Fruit fly (Drosophila melanogaster) whole organism, pupa: Measurements from ENCODE around the gene CG6739.

ENCODE experiments used
- CG10348 ChIP-seq: fragments of 200-800 bp; sonication (Bioruptor generic); IDR thresholded peaks from 2 replicates; pipeline ENCODE4 v1.3.6; 2022; ENCODE audit warnings: missing biosample characterization, missing genetic modification characterization
- CG12605 ChIP-seq: fragments of 200-800 bp; sonication (Bioruptor generic); IDR thresholded peaks from 2 replicates; pipeline ENCODE4 v1.3.6; 2022; ENCODE audit warnings: missing biosample characterization, missing genetic modification characterization
- CG13204 ChIP-seq: fragments of 200-800 bp; sonication (Bioruptor generic); optimal IDR thresholded peaks from 2 replicates; lab custom pipeline; 2018; ENCODE audit warnings: missing biosample characterization, mild to moderate bottlenecking, missing genetic modification characterization, moderate library complexity
- CG14655 ChIP-seq: fragments of 200-800 bp; sonication (Bioruptor generic); optimal IDR thresholded peaks from 3 replicates; lab custom pipeline; 2017; ENCODE audit warnings: mild to moderate bottlenecking, missing biosample characterization, missing genetic modification reagents, missing genetic modification characterization
- CG15710 ChIP-seq: fragments of 200-800 bp; sonication (Bioruptor generic); optimal IDR thresholded peaks from 2 replicates; lab custom pipeline; 2018; ENCODE audit warnings: missing biosample characterization, mild to moderate bottlenecking, missing genetic modification characterization, moderate library complexity
- CG17806 ChIP-seq: fragments of 200-800 bp; sonication (Bioruptor generic); optimal IDR thresholded peaks from 2 replicates; lab custom pipeline; 2018; ENCODE audit warnings: missing biosample characterization, mild to moderate bottlenecking, missing genetic modification characterization, moderate library complexity
- CG32121 ChIP-seq: fragments of 200-800 bp; sonication (Bioruptor generic); IDR thresholded peaks from 2 replicates; pipeline ENCODE4 v1.3.6; 2022; ENCODE audit warnings: missing biosample characterization, missing genetic modification characterization
- CG34367 ChIP-seq: fragments of 200-800 bp; sonication (Bioruptor generic); optimal IDR thresholded peaks from 2 replicates; lab custom pipeline; 2018; ENCODE audit warnings: missing biosample characterization, mild to moderate bottlenecking, missing genetic modification characterization
- CG4496 ChIP-seq: fragments of 200-800 bp; sonication (Bioruptor generic); IDR thresholded peaks from 3 replicates; pipeline ENCODE4 v1.3.6; 2022; ENCODE audit warnings: missing biosample characterization, missing genetic modification characterization
- CG8159 ChIP-seq: fragments of 200-800 bp; sonication (Bioruptor generic); optimal IDR thresholded peaks from 3 replicates; lab custom pipeline; 2018; ENCODE audit warnings: missing biosample characterization, mild to moderate bottlenecking, missing genetic modification characterization, moderate library complexity
- CG8301 ChIP-seq: fragments of 200-800 bp; sonication (Bioruptor generic); optimal IDR thresholded peaks from 2 replicates; lab custom pipeline; 2018; ENCODE audit warnings: missing biosample characterization, mild to moderate bottlenecking, missing genetic modification characterization
- CG9948 ChIP-seq: fragments of 200-800 bp; sonication (Bioruptor generic); optimal IDR thresholded peaks from 2 replicates; lab custom pipeline; 2018; ENCODE audit warnings: missing biosample characterization, mild to moderate bottlenecking, missing genetic modification characterization, moderate library complexity
- D1 ChIP-seq: fragments of 200-800 bp; sonication (Bioruptor generic); optimal IDR thresholded peaks from 2 replicates; lab custom pipeline; 2018; ENCODE audit warnings: missing biosample characterization, mild to moderate bottlenecking, missing genetic modification characterization, moderate library complexity
- EcR ChIP-seq: fragments of 200-800 bp; sonication (Bioruptor generic); optimal IDR thresholded peaks from 3 replicates; lab custom pipeline; 2019; ENCODE audit warnings: missing biosample characterization, missing genetic modification characterization, mild to moderate bottlenecking, moderate library complexity, missing genetic modification reagents
- Ets98B ChIP-seq: fragments of 200-800 bp; sonication (Bioruptor generic); IDR thresholded peaks from 2 replicates; pipeline ENCODE4 v1.3.6; 2022; ENCODE audit warnings: missing biosample characterization, missing genetic modification characterization
- Pif1A ChIP-seq: fragments of 200-800 bp; sonication (Bioruptor generic); optimal IDR thresholded peaks from 3 replicates; lab custom pipeline; 2016; ENCODE audit warnings: missing biosample characterization, missing genetic modification characterization
- Pif1B ChIP-seq: fragments of 200-800 bp; sonication (Bioruptor generic); optimal IDR thresholded peaks from 3 replicates; lab custom pipeline; 2016; ENCODE audit warnings: missing biosample characterization, missing genetic modification characterization
- Snoo ChIP-seq: fragments of 200-800 bp; sonication (Bioruptor generic); optimal IDR thresholded peaks from 3 replicates; lab custom pipeline; 2017; ENCODE audit warnings: missing biosample characterization, mild to moderate bottlenecking, missing genetic modification characterization, inconsistent platforms
- fd96Ca ChIP-seq: fragments of 200-800 bp; sonication (Bioruptor generic); IDR thresholded peaks from 3 replicates; pipeline ENCODE4 v1.3.6; 2022; ENCODE audit warnings: missing biosample characterization, missing genetic modification characterization
- gl ChIP-seq: fragments of 200-800 bp; sonication (Bioruptor generic); optimal IDR thresholded peaks from 2 replicates; lab custom pipeline; 2018; ENCODE audit warnings: missing biosample characterization, mild to moderate bottlenecking, missing genetic modification characterization
- rn ChIP-seq: fragments of 200-800 bp; sonication (Bioruptor generic); IDR thresholded peaks from 2 replicates; pipeline ENCODE4 v1.3.6; 2022; ENCODE audit warnings: missing biosample characterization, missing genetic modification characterization

The CG6739 gene

DNA sequence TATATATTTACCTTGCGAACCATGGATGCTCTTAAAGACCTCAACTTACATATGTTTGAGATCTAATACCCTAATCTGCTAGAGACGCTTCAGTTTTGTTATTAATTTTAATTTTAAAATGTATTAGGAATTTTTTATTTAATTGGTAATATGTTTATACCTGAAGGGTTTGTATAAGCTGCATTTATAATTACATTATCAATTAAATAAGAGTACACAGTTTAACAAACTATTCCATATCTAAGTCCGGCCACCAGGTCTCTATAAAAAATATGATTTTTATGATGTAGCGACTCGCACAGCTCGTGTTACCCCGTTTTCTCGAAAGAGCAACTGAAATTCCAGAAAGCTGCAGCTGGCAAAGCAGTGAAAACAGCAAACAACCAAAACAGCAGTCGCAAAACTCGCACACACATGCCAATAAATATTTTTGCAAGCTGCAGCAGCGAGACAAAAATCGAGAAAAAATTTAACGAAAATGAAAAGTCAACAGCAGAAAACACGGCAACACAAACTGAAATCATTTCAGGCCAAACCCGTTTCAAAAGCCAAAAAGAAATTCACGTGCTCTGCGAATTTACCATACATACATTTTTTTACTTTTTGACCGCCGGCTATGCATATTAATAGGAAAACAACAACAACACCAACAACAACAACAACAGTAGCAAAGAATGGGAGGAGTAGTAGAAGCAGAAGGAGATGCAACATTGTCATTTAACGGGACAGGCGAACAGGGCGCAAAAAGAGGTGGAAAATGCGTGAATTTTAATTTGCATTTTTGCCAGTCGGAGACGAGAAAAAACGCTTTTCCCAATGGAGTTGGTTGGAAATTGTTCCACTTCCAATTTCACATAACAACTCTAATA is 33.7 kb upstream of the CG6739 start:
- TF ChIP-seq CG9948 (tag; lab: Kevin White, UChicago) = no peak
- TF ChIP-seq gl (tag; lab: Kevin White, UChicago) = no peak
- TF ChIP-seq CG4496 (GFP tag; lab: Robert Waterston, UW) = peak; percentile 53; the same call in 2 of the 3 replicates
- TF ChIP-seq CG14655 = peak; percentile 38
- TF ChIP-seq Snoo (tag; lab: Kevin White, UChicago) = peak; percentile 68
- TF ChIP-seq Ets98B (GFP tag; lab: Robert Waterston, UW) = peak; percentile 21; the same call in 1 of the 2 replicates
- TF ChIP-seq Pif1A (GFP tag; lab: Kevin White, UChicago) = no peak
- no peak for TF ChIP-seq CG32121
- peak; percentile 6 for TF ChIP-seq CG15710 (tag; lab: Kevin White, UChicago)
- TF ChIP-seq CG12605 (GFP tag; lab: Robert Waterston, UW) = no peak
- peak; percentile 17 for TF ChIP-seq Pif1B (GFP tag; lab: Kevin White, UChicago)
- peak; percentile 4 for TF ChIP-seq EcR (GFP tag; lab: Kevin White, UChicago)
- TF ChIP-seq CG8159 (tag; lab: Kevin White, UChicago) = peak; percentile 34
- TF ChIP-seq fd96Ca = no peak; the same call in 2 of the 3 replicates

DNA sequence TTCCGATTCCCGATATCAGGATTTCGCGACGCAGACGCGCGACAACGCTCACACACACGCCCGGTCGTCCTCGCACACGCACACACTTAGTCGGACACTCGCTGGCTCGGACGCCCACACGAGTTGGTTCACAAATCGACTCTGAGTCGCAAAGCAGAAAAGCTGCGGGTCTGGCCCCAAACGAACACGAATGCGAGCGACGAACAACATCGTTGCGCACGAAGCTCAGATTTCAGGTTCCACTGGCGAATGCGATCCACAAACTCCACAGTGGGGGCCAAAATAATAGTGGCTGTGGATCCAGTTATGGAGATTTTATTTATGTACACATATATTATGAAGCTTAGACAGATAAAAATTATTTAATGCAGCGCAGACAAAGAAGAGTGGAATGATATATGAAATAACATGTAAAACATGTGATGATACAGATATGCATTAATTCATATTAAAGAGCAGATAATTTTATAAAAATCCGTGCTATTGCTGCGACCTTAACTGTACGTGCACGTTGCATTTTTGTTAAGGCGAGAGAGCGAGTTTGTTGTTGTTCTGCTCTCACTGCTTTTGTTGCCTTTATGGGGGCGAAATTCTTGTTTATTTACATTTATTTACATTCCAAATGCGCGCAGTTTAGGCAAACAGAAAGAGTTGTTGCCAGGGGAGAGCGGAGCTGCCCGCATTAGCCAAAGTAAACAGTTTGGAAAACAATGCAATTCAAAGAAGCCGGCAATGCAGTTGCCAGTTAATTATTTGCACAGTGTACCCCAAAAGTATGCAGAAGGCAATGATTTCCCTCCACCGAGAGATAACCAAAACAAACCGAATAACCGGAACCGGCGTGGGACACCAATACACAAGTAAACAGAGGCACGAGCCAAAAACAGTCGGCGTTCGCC is 31.5 kb upstream of the CG6739 start:
- peak; percentile 92 for TF ChIP-seq Ets98B (GFP tag; lab: Robert Waterston, UW)
- TF ChIP-seq CG12605 (GFP tag; lab: Robert Waterston, UW) = peak; percentile 91
- peak; percentile 59 for TF ChIP-seq EcR (GFP tag; lab: Kevin White, UChicago)
- TF ChIP-seq CG15710 (tag; lab: Kevin White, UChicago) = peak; percentile 10
- TF ChIP-seq CG10348 (GFP tag; lab: Robert Waterston, UW) = peak; percentile 43; the same call in 1 of the 2 replicates
- TF ChIP-seq D1 (tag; lab: Kevin White, UChicago) = peak; percentile 92
- peak; percentile 95 for TF ChIP-seq CG4496 (GFP tag; lab: Robert Waterston, UW)
- TF ChIP-seq CG8301 (tag; lab: Kevin White, UChicago) = peak; percentile 97
- peak; percentile 57 for TF ChIP-seq Pif1A (GFP tag; lab: Kevin White, UChicago)
- peak; percentile 96 for TF ChIP-seq Snoo (tag; lab: Kevin White, UChicago)
- TF ChIP-seq Pif1B (GFP tag; lab: Kevin White, UChicago) = peak; percentile 96
- peak; percentile 94 for TF ChIP-seq gl (tag; lab: Kevin White, UChicago)
- TF ChIP-seq CG8159 (tag; lab: Kevin White, UChicago) = peak; percentile 97
- peak; percentile 77 for TF ChIP-seq CG34367 (tag; lab: Kevin White, UChicago)
- TF ChIP-seq CG13204 (GFP tag; lab: Kevin White, UChicago) = peak; percentile 73
- TF ChIP-seq CG9948 (tag; lab: Kevin White, UChicago) = peak; percentile 97
- peak; percentile 94 for TF ChIP-seq CG32121
- peak; percentile 97 for TF ChIP-seq CG14655
- TF ChIP-seq rn = peak; percentile 78
- TF ChIP-seq CG17806 = peak; percentile 97
- TF ChIP-seq fd96Ca = peak; percentile 89

DNA sequence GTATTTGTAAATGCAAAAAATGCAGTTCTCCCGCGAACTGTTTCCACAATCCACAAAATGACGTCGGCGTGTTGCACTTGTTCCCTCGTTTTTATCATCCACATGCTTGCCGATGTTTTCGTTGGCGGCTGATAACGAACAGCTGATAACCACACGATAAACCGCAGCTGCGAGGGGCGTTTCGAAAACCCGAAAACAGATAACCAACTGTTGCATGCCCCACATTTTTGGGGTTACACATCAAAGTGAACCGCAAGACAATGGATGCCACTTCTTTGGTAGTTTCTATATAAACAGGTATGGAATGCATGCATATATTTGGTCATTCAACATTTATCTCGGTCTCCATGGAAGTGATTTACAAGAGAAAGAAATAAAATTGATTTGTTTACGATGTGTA is 30.5 kb upstream of the CG6739 start:
- no peak for TF ChIP-seq rn
- TF ChIP-seq CG12605 (GFP tag; lab: Robert Waterston, UW) = peak; percentile 45; the same call in 1 of the 2 replicates

DNA sequence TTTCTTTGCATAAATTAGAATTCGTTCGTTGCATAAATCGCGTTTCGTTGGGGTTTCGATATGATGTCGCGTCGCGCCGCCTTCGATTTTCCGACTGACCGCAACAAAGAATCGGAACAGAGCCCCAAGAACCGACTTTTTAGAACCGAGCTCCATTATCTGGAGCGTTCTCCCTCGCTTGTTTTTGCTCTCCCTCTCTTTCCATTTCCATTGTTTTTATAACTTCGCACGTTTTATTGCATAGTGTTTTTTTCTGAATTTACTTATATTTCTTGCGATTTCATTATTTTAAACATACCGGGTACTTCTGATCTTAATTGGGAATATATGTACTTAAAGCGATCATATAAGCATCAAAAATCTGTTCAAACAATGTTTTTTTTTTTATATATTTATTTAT is 29.3 kb upstream of the CG6739 start, which contains the start of gene RapGAP1:
RapGAP1 (minus strand) TSS at position 101 of the 400 bp plus-strand sequence.
- no peak for TF ChIP-seq D1 (tag; lab: Kevin White, UChicago)
- TF ChIP-seq CG8301 (tag; lab: Kevin White, UChicago) = no peak
- TF ChIP-seq Pif1A (GFP tag; lab: Kevin White, UChicago) = no peak
- TF ChIP-seq EcR (GFP tag; lab: Kevin White, UChicago) = no peak
- TF ChIP-seq Ets98B (GFP tag; lab: Robert Waterston, UW) = no peak
- TF ChIP-seq CG32121 = no peak
- no peak for TF ChIP-seq CG13204 (GFP tag; lab: Kevin White, UChicago)
- TF ChIP-seq fd96Ca = no peak

DNA sequence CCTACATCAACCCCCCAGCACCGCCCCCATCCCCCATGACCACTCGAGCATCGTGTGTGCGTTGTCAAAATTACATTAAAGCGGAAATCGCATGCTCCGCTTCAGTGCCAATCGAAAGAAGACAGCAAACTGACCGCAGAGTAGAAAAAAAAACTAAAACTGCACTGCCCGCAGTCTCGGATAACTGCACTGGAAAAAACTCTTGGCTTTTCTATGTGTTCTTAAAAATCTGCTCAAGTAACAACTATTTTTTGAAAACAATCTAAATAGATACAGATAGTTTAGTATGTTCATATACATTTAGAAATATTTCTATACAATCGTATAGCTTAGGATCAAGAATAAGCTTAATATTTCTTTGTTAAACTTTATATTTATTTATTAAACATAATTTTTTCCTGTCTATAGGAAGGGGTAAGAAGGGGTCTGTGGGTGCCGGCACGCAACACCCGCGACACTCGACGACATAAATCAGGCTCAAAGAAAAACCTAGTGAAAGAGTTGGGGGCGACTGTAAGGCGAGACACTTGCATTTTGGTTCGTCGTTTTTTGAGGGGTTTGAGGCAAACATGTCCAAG is 27.4 kb upstream of the CG6739 start:
- peak; percentile 42; the same call in 1 of the 2 replicates for TF ChIP-seq CG32121
- TF ChIP-seq CG8159 (tag; lab: Kevin White, UChicago) = peak; percentile 44
- peak; percentile 29 for TF ChIP-seq CG9948 (tag; lab: Kevin White, UChicago)
- TF ChIP-seq CG34367 (tag; lab: Kevin White, UChicago) = peak; percentile 0
- peak; percentile 31 for TF ChIP-seq CG14655
- peak; percentile 11 for TF ChIP-seq CG15710 (tag; lab: Kevin White, UChicago)
- peak; percentile 24 for TF ChIP-seq CG17806
- TF ChIP-seq CG12605 (GFP tag; lab: Robert Waterston, UW) = no peak
- TF ChIP-seq Pif1B (GFP tag; lab: Kevin White, UChicago) = no peak
- TF ChIP-seq CG4496 (GFP tag; lab: Robert Waterston, UW) = peak; percentile 65; the same call in 2 of the 3 replicates
- peak; percentile 31 for TF ChIP-seq CG8301 (tag; lab: Kevin White, UChicago)
- TF ChIP-seq CG13204 (GFP tag; lab: Kevin White, UChicago) = no peak
